Fruit fly (Drosophila melanogaster): ENCODE measurements around the gene CG42846.

CG42846 gene

DNA sequence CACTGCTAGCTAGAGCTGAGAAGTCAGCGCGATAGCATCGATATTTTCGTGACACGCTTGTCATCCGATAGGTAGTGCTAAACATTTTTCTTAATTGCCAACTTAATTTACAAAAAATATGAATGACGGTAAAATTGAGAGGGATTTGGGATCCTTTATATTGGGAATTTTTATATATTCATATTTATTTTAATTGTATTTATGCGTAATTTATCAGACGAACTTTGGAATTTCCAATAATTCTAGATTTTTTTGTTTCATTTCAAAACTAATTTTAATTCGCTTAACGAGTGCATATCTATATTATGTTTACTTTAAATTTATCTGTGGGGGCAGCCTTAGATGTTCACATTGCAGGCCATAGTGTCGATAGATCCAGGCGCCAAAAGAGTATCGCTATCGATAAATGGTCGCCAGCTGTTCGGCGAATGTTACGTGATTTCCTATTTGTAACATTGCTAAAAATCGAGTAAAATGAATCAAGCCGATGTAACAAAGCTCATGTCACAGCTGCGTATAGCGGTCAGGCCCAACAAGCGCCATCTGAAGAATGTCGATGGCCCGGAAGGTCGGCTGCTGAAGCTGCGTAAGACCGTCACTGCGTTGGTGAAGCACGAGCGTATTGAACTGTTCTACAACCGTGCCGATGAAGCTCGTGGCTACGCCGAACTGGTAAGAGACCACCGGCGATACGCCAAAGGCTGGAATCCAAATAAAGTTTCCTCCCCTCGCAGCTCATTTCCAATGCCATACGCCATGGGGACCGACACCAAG is 33.2 kb upstream of the CG42846 start, which contains the start of the genes Tudor-SN and mRpL17 (continued):
- TF ChIP-seq Trl (optimal IDR thresholded peaks at IDR 0.05) (no peak), Trl (GFP tag; optimal IDR thresholded peaks at IDR 0.05) (peak; percentile 14), Usf (GFP tag; optimal IDR thresholded peaks at IDR 0.05) (no peak), Optix (GFP tag; IDR thresholded peaks at IDR 0.05) (no peak), CG1024 (GFP tag; IDR thresholded peaks at IDR 0.05) (no peak), NfI (GFP tag; optimal IDR thresholded peaks at IDR 0.05) (peak; percentile 24), CG6813 (GFP tag; optimal IDR thresholded peaks at IDR 0.05) (no peak), CG2120 (GFP tag; optimal IDR thresholded peaks at IDR 0.05) (peak; percentile 59), CG3847 (GFP tag; IDR thresholded peaks at IDR 0.05) (peak; percentile 59), B-H1 (GFP tag; IDR thresholded peaks at IDR 0.05) (no peak), esg (GFP tag; conservative IDR thresholded peaks at IDR 0.05) (no peak), CG2116 (GFP tag; optimal IDR thresholded peaks at IDR 0.05) (peak; percentile 75), wor (GFP tag; IDR thresholded peaks at IDR 0.05) (no peak), scrt (GFP tag; optimal IDR thresholded peaks at IDR 0.05) (peak; percentile 11), CG6689 (GFP tag; IDR thresholded peaks at IDR 0.05) (0 out of 2 replicates have a peak, but pooled peaks have one; percentile 7), CG4707 (GFP tag; optimal IDR thresholded peaks at IDR 0.05) (no peak), fru (optimal IDR thresholded peaks at IDR 0.05) (no peak), CG13123 (GFP tag; optimal IDR thresholded peaks at IDR 0.05) (peak; percentile 52), CG4360 (GFP tag; IDR thresholded peaks at IDR 0.05) (no peak), prd (optimal IDR thresholded peaks at IDR 0.05) (no peak), prd (GFP tag; IDR thresholded peaks at IDR 0.05) (peak; percentile 42; the same call in 1 of the 3 replicates), NFAT (GFP tag; IDR thresholded peaks at IDR 0.05) (peak; percentile 66; the same call in 1 of the 2 replicates), CoRest (tag; optimal IDR thresholded peaks at IDR 0.05) (peak; percentile 60), Opbp (GFP tag; IDR thresholded peaks at IDR 0.05; ENCODE audit: partially characterized antibody) (peak; percentile 98), CG9932 (GFP tag; IDR thresholded peaks at IDR 0.05) (peak; percentile 85), CG17361 (GFP tag; IDR thresholded peaks at IDR 0.05) (peak; percentile 66; the same call in 2 of the 3 replicates), Gug (GFP tag; IDR thresholded peaks at IDR 0.05) (peak; percentile 54; the same call in 1 of the 4 replicates), CG7987 (GFP tag; optimal IDR thresholded peaks at IDR 0.05) (no peak), CG12299 (tag; optimal IDR thresholded peaks at IDR 0.05) (no peak), CG17328 (GFP tag; IDR thresholded peaks at IDR 0.05) (0 out of 2 replicates have a peak, but pooled peaks have one; percentile 27), CG16815 (GFP tag; optimal IDR thresholded peaks at IDR 0.05) (peak; percentile 8), Lpt (GFP tag; optimal IDR thresholded peaks at IDR 0.05) (no peak), CG17385 (GFP tag; optimal IDR thresholded peaks at IDR 0.05) (no peak), CG3995 (GFP tag; optimal IDR thresholded peaks at IDR 0.05) (peak; percentile 22), CG18011 (GFP tag; optimal IDR thresholded peaks at IDR 0.05) (no peak), CG8089 (GFP tag; optimal IDR thresholded peaks at IDR 0.05) (no peak), ab (GFP tag; optimal IDR thresholded peaks at IDR 0.05) (no peak), CG17568 (GFP tag; optimal IDR thresholded peaks at IDR 0.05) (no peak), zf30C (GFP tag; optimal IDR thresholded peaks at IDR 0.05) (no peak), CG3065 (GFP tag; optimal IDR thresholded peaks at IDR 0.05) (no peak), sc (optimal IDR thresholded peaks at IDR 0.05) (no peak), sc (GFP tag; optimal IDR thresholded peaks at IDR 0.05) (peak; percentile 15), Kr (GFP tag; optimal IDR thresholded peaks at IDR 0.05) (no peak), CG13287 (GFP tag; IDR thresholded peaks at IDR 0.05; ENCODE audit: partially characterized antibody) (peak; percentile 94), Pdp1 (GFP tag; optimal IDR thresholded peaks at IDR 0.05) (peak in 1 of 2 experiments; percentile 98), Fer1 (GFP tag; optimal IDR thresholded peaks at IDR 0.05) (no peak), CG14667 (GFP tag; IDR thresholded peaks at IDR 0.05) (no peak), lola (GFP tag; optimal IDR thresholded peaks at IDR 0.05) (peak in 1 of 3 experiments; percentile 55), D (optimal IDR thresholded peaks at IDR 0.05) (no peak), D (GFP tag; optimal IDR thresholded peaks at IDR 0.05) (no peak)

All from whole organism, embryonic.